Worm (Caenorhabditis elegans) whole organism, L2 larva: ENCODE measurements around the gene T03F7.5.

ENCODE experiments used
- alr-1 ChIP-seq: fragments of 150-350 bp; optimal IDR thresholded peaks from 2 replicates; lab custom pipeline; 2014; ENCODE audit warnings: missing biosample characterization, missing genetic modification characterization
- egl-27 ChIP-seq: sonication (generic microtip); optimal IDR thresholded peaks from 3 replicates; lab custom pipeline; 2017; ENCODE audit warnings: missing biosample characterization, missing genetic modification reagents, missing genetic modification characterization
- elt-3 ChIP-seq: sonication (generic microtip); optimal IDR thresholded peaks from 2 replicates; lab custom pipeline; 2017; ENCODE audit warnings: missing biosample characterization, missing genetic modification characterization
- fos-1 ChIP-seq: fragments of 150-350 bp; optimal IDR thresholded peaks from 2 replicates; lab custom pipeline; 2014; ENCODE audit warnings: missing biosample characterization, missing genetic modification characterization
- gmeb-1 ChIP-seq: fragments of 150-350 bp; optimal IDR thresholded peaks from 2 replicates; lab custom pipeline; 2014; ENCODE audit warnings: missing biosample characterization, missing genetic modification characterization
- lin-39 ChIP-seq: fragments of 150-350 bp; optimal IDR thresholded peaks from 2 replicates; lab custom pipeline; 2014; ENCODE audit warnings: missing biosample characterization, missing genetic modification reagents, missing genetic modification characterization
- lsy-2 ChIP-seq, 2 experiments: fragments of 150-350 bp in 1 of 2; sonication (generic microtip) in 1 of 2; optimal IDR thresholded peaks; 2 replicates each; lab custom pipeline; 2014 to 2017; ENCODE audit warnings: missing biosample characterization in 2 of 2, missing genetic modification characterization in 2 of 2
- nhr-23 ChIP-seq: fragments of 150-350 bp; optimal IDR thresholded peaks from 2 replicates; lab custom pipeline; 2014; ENCODE audit warnings: missing biosample characterization, missing genetic modification reagents, missing genetic modification characterization
- skn-1 ChIP-seq: sonication (generic microtip); optimal IDR thresholded peaks from 2 replicates; lab custom pipeline; 2017; ENCODE audit warnings: missing biosample characterization, missing genetic modification characterization
- unc-39 ChIP-seq: fragments of 150-350 bp; optimal IDR thresholded peaks from 2 replicates; lab custom pipeline; 2014; ENCODE audit warnings: missing biosample characterization, missing genetic modification characterization
- ztf-11 ChIP-seq: sonication (generic microtip); optimal IDR thresholded peaks from 2 replicates; lab custom pipeline; 2017; ENCODE audit warnings: missing biosample characterization, missing genetic modification characterization
- ztf-4 ChIP-seq: fragments of 150-350 bp; optimal IDR thresholded peaks from 2 replicates; lab custom pipeline; 2014; ENCODE audit warnings: missing biosample characterization, missing genetic modification characterization

- TF ChIP-seq gmeb-1 (tag; lab: Kevin White, UChicago) (no peak), lin-39 (tag; lab: Kevin White, UChicago) (no peak), nhr-23 (tag; lab: Kevin White, UChicago) (no peak), ztf-4 (no peak), unc-39 (tag; lab: Kevin White, UChicago) (no peak), ztf-11 (tag; lab: Kevin White, UChicago) (no peak), alr-1 (tag; lab: Kevin White, UChicago) (no peak), lsy-2 (tag; optimal IDR thresholded peaks at IDR 0.05; lab: Kevin White, UChicago) (no peak), skn-1 (tag; lab: Kevin White, UChicago) (no peak), egl-27 (no peak), elt-3 (tag; lab: Kevin White, UChicago) (no peak), fos-1 (tag; lab: Kevin White, UChicago) (no peak)
Observed at ce11 chrV:11254980-11255379, 43.6 kb downstream of the T03F7.5 start, which contains the start of gene srsx-31.
